Worm (Caenorhabditis elegans) whole organism, L4 larva: ENCODE results near the gene upb-1.
A peak's percentile ranks its signal among the peaks of the same experiment; 100 is the strongest.

Source experiments
- D1046.2 ChIP-seq: fragments of 200-800 bp; sonication (Bioruptor generic); IDR thresholded peaks from 2 replicates; pipeline ENCODE4 v1.3.6; 2022; ENCODE audit warnings: missing genetic modification characterization, missing compliant biosample characterization
- F49E8.2 ChIP-seq: sonication (generic microtip); optimal IDR thresholded peaks from 2 replicates; lab custom pipeline; 2016; ENCODE audit warnings: missing compliant biosample characterization, mild to moderate bottlenecking, missing genetic modification characterization, borderline replicate concordance
- R02D3.7 ChIP-seq: fragments of 150-350 bp; sonication (generic microtip); optimal IDR thresholded peaks from 3 replicates; lab custom pipeline; 2014; ENCODE audit warnings: missing biosample characterization, missing genetic modification characterization
- Y105C5A.15 ChIP-seq: fragments of 200-800 bp; sonication (Bioruptor generic); IDR thresholded peaks from 2 replicates; pipeline ENCODE4 v1.3.6; 2022; ENCODE audit warnings: missing genetic modification characterization, missing compliant biosample characterization
- Y5F2A.4 ChIP-seq: fragments of 200-800 bp; sonication (Bioruptor generic); optimal IDR thresholded peaks from 2 replicates; lab custom pipeline; 2018; ENCODE audit warnings: mild to moderate bottlenecking, missing genetic modification characterization, missing compliant biosample characterization
- ZK337.2 ChIP-seq: fragments of 200-800 bp; sonication (Bioruptor generic); IDR thresholded peaks from 2 replicates; pipeline ENCODE4 v1.3.6; 2022; ENCODE audit warnings: missing genetic modification reagents, missing genetic modification characterization, missing compliant biosample characterization
- aha-1 ChIP-seq: fragments of 150-350 bp; peaks from one replicate; lab custom pipeline; 2014; ENCODE audit warnings: missing biosample characterization, missing genetic modification characterization
- aly-2 ChIP-seq: sonication (generic microtip); optimal IDR thresholded peaks from 2 replicates; lab custom pipeline; 2018; ENCODE audit warnings: missing biosample characterization, missing genetic modification characterization
- arid-1 ChIP-seq: fragments of 200-800 bp; sonication (Bioruptor generic); conservative IDR thresholded peaks from 2 replicates; pipeline ENCODE4 v1.3.6; 2022; ENCODE audit warnings: missing genetic modification reagents, missing genetic modification characterization, missing compliant biosample characterization
- ceh-28 ChIP-seq: fragments of 150-350 bp; optimal IDR thresholded peaks from 2 replicates; lab custom pipeline; 2014; ENCODE audit warnings: missing biosample characterization, missing genetic modification reagents, missing genetic modification characterization
- ceh-32 ChIP-seq: sonication (generic microtip); optimal IDR thresholded peaks from 2 replicates; lab custom pipeline; 2016; ENCODE audit warnings: mild to moderate bottlenecking, missing genetic modification characterization, missing compliant biosample characterization; ENCODE audit not compliant: poor library complexity
- ceh-82 ChIP-seq: sonication (generic microtip); optimal IDR thresholded peaks from 2 replicates; lab custom pipeline; 2017; ENCODE audit warnings: missing biosample characterization, missing genetic modification characterization
- ces-1 ChIP-seq: fragments of 150-350 bp; sonication (generic microtip); optimal IDR thresholded peaks from 4 replicates; lab custom pipeline; 2014; ENCODE audit warnings: missing biosample characterization, missing genetic modification reagents, missing genetic modification characterization
- daf-16 ChIP-seq, 3 experiments: sonication (generic microtip); optimal IDR thresholded peaks; 2 replicates each; lab custom pipeline; 2016 to 2017; ENCODE audit warnings: missing genetic modification characterization in 3 of 3, missing genetic modification reagents in 3 of 3, mild to moderate bottlenecking in 2 of 3, missing compliant biosample characterization in 2 of 3, missing biosample characterization in 1 of 3, moderate library complexity in 1 of 3
- dmd-6 ChIP-seq: fragments of 200-800 bp; sonication (Bioruptor generic); IDR thresholded peaks from 2 replicates; pipeline ENCODE4 v1.3.6; 2022; ENCODE audit warnings: missing genetic modification reagents, missing genetic modification characterization, missing compliant biosample characterization
- dmd-8 ChIP-seq: fragments of 200-800 bp; sonication (Bioruptor generic); IDR thresholded peaks from 2 replicates; pipeline ENCODE4 v1.3.6; 2022; ENCODE audit warnings: missing genetic modification characterization, missing compliant biosample characterization
- dmd-9 ChIP-seq: fragments of 200-800 bp; sonication (Bioruptor generic); IDR thresholded peaks from 2 replicates; pipeline ENCODE4 v1.3.6; 2022; ENCODE audit warnings: missing genetic modification reagents, missing genetic modification characterization, missing compliant biosample characterization
- dpl-1 ChIP-seq: fragments of 150-350 bp; optimal IDR thresholded peaks from 2 replicates; lab custom pipeline; 2014; ENCODE audit warnings: missing biosample characterization, missing genetic modification reagents, missing genetic modification characterization
- duxl-1 ChIP-seq: sonication (generic microtip); optimal IDR thresholded peaks from 2 replicates; lab custom pipeline; 2016; ENCODE audit warnings: mild to moderate bottlenecking, missing genetic modification characterization, moderate library complexity, missing compliant biosample characterization; ENCODE audit not compliant: poor library complexity
- dve-1 ChIP-seq: sonication (generic microtip); optimal IDR thresholded peaks from 2 replicates; lab custom pipeline; 2017; ENCODE audit warnings: antibody characterized with exemption, mild to moderate bottlenecking, missing genetic modification characterization, missing compliant biosample characterization; ENCODE audit not compliant: insufficient read depth
- hlh-11 ChIP-seq: fragments of 200-800 bp; sonication (Bioruptor generic); optimal IDR thresholded peaks from 2 replicates; lab custom pipeline; 2018; ENCODE audit warnings: mild to moderate bottlenecking, missing genetic modification characterization, missing compliant biosample characterization
- hmg-1.1 ChIP-seq: fragments of 200-800 bp; sonication (Bioruptor generic); IDR thresholded peaks from 2 replicates; pipeline ENCODE4 v1.3.6; 2022; ENCODE audit warnings: missing genetic modification reagents, missing genetic modification characterization, missing compliant biosample characterization
- lim-7 ChIP-seq: fragments of 200-800 bp; sonication (Bioruptor generic); IDR thresholded peaks from 2 replicates; pipeline ENCODE4 v1.3.6; 2022; ENCODE audit warnings: missing genetic modification characterization, missing compliant biosample characterization
- lin-1 ChIP-seq: fragments of 200-800 bp; sonication (Bioruptor generic); IDR thresholded peaks from 2 replicates; pipeline ENCODE4 v1.3.6; 2022; ENCODE audit warnings: missing genetic modification reagents, missing genetic modification characterization, missing compliant biosample characterization
- lin-15B ChIP-seq: fragments of 150-350 bp; sonication (generic microtip); optimal IDR thresholded peaks from 3 replicates; lab custom pipeline; 2014; ENCODE audit warnings: missing biosample characterization, missing genetic modification characterization
- lin-38 ChIP-seq: fragments of 200-800 bp; sonication (Bioruptor generic); IDR thresholded peaks from 2 replicates; pipeline ENCODE4 v1.3.6; 2022; ENCODE audit warnings: missing genetic modification reagents, missing genetic modification characterization, missing compliant biosample characterization
- lir-3 ChIP-seq: sonication (generic microtip); optimal IDR thresholded peaks from 2 replicates; lab custom pipeline; 2016; ENCODE audit warnings: mild to moderate bottlenecking, missing genetic modification characterization, missing compliant biosample characterization
- madf-5 ChIP-seq, 2 experiments: fragments of 200-800 bp; sonication (Bioruptor generic); IDR thresholded peaks; 2 replicates each; pipeline ENCODE4 v1.3.6; 2022; ENCODE audit warnings: missing compliant biosample characterization in 2 of 2, missing genetic modification characterization in 2 of 2
- mdl-1 ChIP-seq, 2 experiments: fragments of 150-350 bp in 1 of 2; sonication (generic microtip) in 1 of 2; optimal IDR thresholded peaks; 2 replicates each; lab custom pipeline; 2014 to 2017; ENCODE audit warnings: missing biosample characterization in 2 of 2, missing genetic modification characterization in 2 of 2
- mes-2 ChIP-seq: sonication (generic microtip); optimal IDR thresholded peaks from 2 replicates; lab custom pipeline; 2016; ENCODE audit warnings: missing genotype, mild to moderate bottlenecking, missing genetic modification characterization, missing compliant biosample characterization; ENCODE audit not compliant: poor library complexity, severe bottlenecking
- mxl-3 ChIP-seq: fragments of 200-800 bp; sonication (Bioruptor generic); optimal IDR thresholded peaks from 2 replicates; lab custom pipeline; 2018; ENCODE audit warnings: mild to moderate bottlenecking, missing genetic modification characterization, missing compliant biosample characterization
- nhr-11 ChIP-seq: fragments of 150-350 bp; optimal IDR thresholded peaks from 2 replicates; lab custom pipeline; 2014; ENCODE audit warnings: missing biosample characterization, missing genetic modification characterization
- nhr-111 ChIP-seq: fragments of 200-800 bp; sonication (Bioruptor generic); optimal IDR thresholded peaks from 2 replicates; lab custom pipeline; 2018; ENCODE audit warnings: mild to moderate bottlenecking, missing genetic modification characterization, missing compliant biosample characterization
- nhr-28 ChIP-seq: fragments of 150-350 bp; optimal IDR thresholded peaks from 2 replicates; lab custom pipeline; 2014; ENCODE audit warnings: missing biosample characterization, missing genetic modification characterization
- nhr-41 ChIP-seq: fragments of 200-800 bp; sonication (Bioruptor generic); IDR thresholded peaks from 2 replicates; pipeline ENCODE4 v1.3.6; 2022; ENCODE audit warnings: missing genetic modification reagents, missing genetic modification characterization, missing compliant biosample characterization
- nhr-48 ChIP-seq: sonication (generic microtip); optimal IDR thresholded peaks from 2 replicates; lab custom pipeline; 2016; ENCODE audit warnings: mild to moderate bottlenecking, missing genetic modification characterization, missing compliant biosample characterization
- nhr-76 ChIP-seq: fragments of 150-350 bp; optimal IDR thresholded peaks from 2 replicates; lab custom pipeline; 2014; ENCODE audit warnings: missing biosample characterization, missing genetic modification characterization
- nhr-77 ChIP-seq: fragments of 150-350 bp; optimal IDR thresholded peaks from 2 replicates; lab custom pipeline; 2014; ENCODE audit warnings: missing biosample characterization, missing genetic modification characterization
- pha-4 ChIP-seq, 2 experiments: fragments of 150-350 bp in 1 of 2; fragments of 200-800 bp in 1 of 2; sonication (Bioruptor generic) in 1 of 2; IDR thresholded peaks in 1 of 2; optimal IDR thresholded peaks in 1 of 2; 2 replicates each; pipeline versions ENCODE4 v1.3.6 to Lab custom; 2014 to 2022; ENCODE audit warnings: missing genetic modification characterization in 2 of 2, missing genetic modification reagents in 2 of 2, missing biosample characterization in 1 of 2, missing compliant biosample characterization in 1 of 2
- php-3 ChIP-seq: fragments of 200-800 bp; sonication (Bioruptor generic); IDR thresholded peaks from 2 replicates; pipeline ENCODE4 v1.3.6; 2022; ENCODE audit warnings: missing genetic modification reagents, missing genetic modification characterization, missing compliant biosample characterization
- saeg-2 ChIP-seq: fragments of 200-800 bp; sonication (Bioruptor generic); IDR thresholded peaks from 2 replicates; pipeline ENCODE4 v1.3.6; 2022; ENCODE audit warnings: missing genetic modification reagents, missing genetic modification characterization, missing compliant biosample characterization
- set-16 ChIP-seq: fragments of 200-800 bp; sonication (Bioruptor generic); IDR thresholded peaks from 2 replicates; pipeline ENCODE4 v1.3.6; 2022; ENCODE audit warnings: missing genetic modification reagents, missing genetic modification characterization, missing compliant biosample characterization
- snpc-1.2 ChIP-seq: fragments of 200-800 bp; sonication (Bioruptor generic); IDR thresholded peaks from 2 replicates; pipeline ENCODE4 v1.3.6; 2022; ENCODE audit warnings: missing genetic modification reagents, missing genetic modification characterization, missing compliant biosample characterization
- spr-3 ChIP-seq: fragments of 200-800 bp; sonication (Bioruptor generic); optimal IDR thresholded peaks from 2 replicates; lab custom pipeline; 2018; ENCODE audit warnings: mild to moderate bottlenecking, missing genetic modification characterization, missing compliant biosample characterization
- tag-97 ChIP-seq: fragments of 200-800 bp; sonication (Bioruptor generic); IDR thresholded peaks from 2 replicates; pipeline ENCODE4 v1.3.6; 2022; ENCODE audit warnings: missing genetic modification characterization, missing compliant biosample characterization
- unc-130 ChIP-seq: sonication (generic microtip); optimal IDR thresholded peaks from 2 replicates; lab custom pipeline; 2016; ENCODE audit warnings: missing genetic modification reagents, missing genetic modification characterization, missing compliant biosample characterization
- unc-39 ChIP-seq: sonication (generic microtip); optimal IDR thresholded peaks from 2 replicates; lab custom pipeline; 2017; ENCODE audit warnings: missing biosample characterization, missing genetic modification characterization
- vab-7 ChIP-seq: fragments of 200-800 bp; sonication (Bioruptor generic); IDR thresholded peaks from 2 replicates; pipeline ENCODE4 v1.3.6; 2022; ENCODE audit warnings: missing genetic modification reagents, missing genetic modification characterization, missing compliant biosample characterization
- zfp-3 ChIP-seq: fragments of 200-800 bp; sonication (Bioruptor generic); conservative IDR thresholded peaks from 2 replicates; pipeline ENCODE4 v1.3.6; 2022; ENCODE audit warnings: missing genetic modification reagents, missing genetic modification characterization, missing compliant biosample characterization

upb-1 gene

DNA sequence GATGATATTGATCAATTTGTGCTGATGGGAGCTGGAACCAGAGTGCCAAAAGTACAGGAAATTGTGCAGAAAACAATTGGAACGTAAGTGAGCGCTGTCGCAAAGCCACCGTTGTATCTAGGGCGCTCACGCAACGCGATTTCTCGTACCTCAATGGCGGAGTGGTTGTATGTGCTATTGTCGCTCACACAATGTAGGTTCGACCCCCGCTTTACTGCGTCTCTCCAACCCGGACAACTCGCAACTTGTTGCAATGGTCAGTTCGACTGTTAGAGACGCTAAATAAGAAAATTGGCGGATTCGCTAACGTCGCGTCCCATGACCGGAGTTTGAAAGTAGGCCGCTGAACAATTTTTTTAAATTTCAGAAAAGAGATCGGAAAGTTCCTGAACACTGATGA, 41.4 kb downstream of the upb-1 start:
- TF ChIP-seq dmd-6 (GFP tag; lab: Robert Waterston, UW) (peak; percentile 38; the same call in 1 of the 2 replicates), set-16 (GFP tag; lab: Robert Waterston, UW) (peak; percentile 11; the same call in 1 of the 2 replicates), snpc-1.2 (GFP tag; lab: Robert Waterston, UW) (peak; percentile 77), tag-97 (GFP tag; lab: Robert Waterston, UW) (no peak), nhr-48 (tag; lab: Kevin White, UChicago) (peak; percentile 30), Y5F2A.4 (GFP tag; lab: Kevin White, UChicago) (peak; percentile 67), duxl-1 (tag; lab: Kevin White, UChicago) (peak; percentile 18), ceh-32 (tag; lab: Kevin White, UChicago) (no peak), ceh-82 (no peak), mdl-1 (tag; optimal IDR thresholded peaks at IDR 0.05; lab: Kevin White, UChicago) (no peak), Y105C5A.15 (peak; percentile 21; the same call in 1 of the 2 replicates), hmg-1.1 (peak; percentile 58), ZK337.2 (GFP tag; lab: Robert Waterston, UW) (0 out of 2 replicates have a peak, but pooled peaks have one; percentile 25), ceh-28 (tag; lab: Kevin White, UChicago) (no peak), ces-1 (GFP tag; lab: Kevin White, UChicago) (no peak), dpl-1 (GFP tag; lab: Kevin White, UChicago) (peak; percentile 40), pha-4 (GFP tag; IDR thresholded peaks at IDR 0.05; lab: Robert Waterston, UW) (peak; percentile 57; the same call in 1 of the 2 replicates), pha-4 (tag; optimal IDR thresholded peaks at IDR 0.05; lab: Kevin White, UChicago) (no peak), nhr-41 (0 out of 2 replicates have a peak, but pooled peaks have one; percentile 16), lir-3 (peak; percentile 77), dve-1 (tag; lab: Kevin White, UChicago) (peak; percentile 70), spr-3 (peak; percentile 9), hlh-11 (tag; lab: Kevin White, UChicago) (peak; percentile 34), R02D3.7 (no peak), madf-5 (GFP tag; IDR thresholded peaks at IDR 0.05; lab: Robert Waterston, UW) (peak in 1 of 2 experiments; percentile 69; a peak in 1 of 4 replicates), daf-16 (GFP tag; optimal IDR thresholded peaks at IDR 0.05; lab: Kevin White, UChicago) (peak in 1 of 2 experiments; percentile 54), daf-16 (tag; optimal IDR thresholded peaks at IDR 0.05; lab: Kevin White, UChicago) (peak; percentile 39), nhr-77 (tag; lab: Kevin White, UChicago) (no peak), php-3 (peak; percentile 67; the same call in 1 of the 2 replicates), mxl-3 (GFP tag; lab: Kevin White, UChicago) (peak; percentile 56), saeg-2 (GFP tag; lab: Robert Waterston, UW) (no peak), lin-38 (peak; percentile 70), lim-7 (peak; percentile 70), dmd-8 (GFP tag; lab: Robert Waterston, UW) (peak; percentile 78), vab-7 (GFP tag; lab: Robert Waterston, UW) (no peak; the same call in 1 of the 2 replicates), arid-1 (peak; percentile 67; the same call in 1 of the 2 replicates), zfp-3 (GFP tag; lab: Robert Waterston, UW) (peak; percentile 51; the same call in 1 of the 2 replicates), D1046.2 (GFP tag; lab: Robert Waterston, UW) (peak; percentile 77; the same call in 1 of the 2 replicates), nhr-76 (tag; lab: Kevin White, UChicago) (no peak), dmd-9 (GFP tag; lab: Robert Waterston, UW) (0 out of 2 replicates have a peak, but pooled peaks have one; percentile 35), nhr-28 (tag; lab: Kevin White, UChicago) (peak; percentile 3), mes-2 (tag; lab: Kevin White, UChicago) (peak; percentile 73), lin-15B (tag; lab: Kevin White, UChicago) (no peak), nhr-111 (GFP tag; lab: Kevin White, UChicago) (peak; percentile 10), aly-2 (tag; lab: Kevin White, UChicago) (no peak), unc-39 (tag; lab: Kevin White, UChicago) (no peak), F49E8.2 (peak; percentile 46), aha-1 (peak; percentile 59), lin-1 (GFP tag; lab: Robert Waterston, UW) (peak; percentile 76), nhr-11 (tag; lab: Kevin White, UChicago) (no peak), unc-130 (GFP tag; lab: Kevin White, UChicago) (peak; percentile 13)
